Worm (Caenorhabditis elegans): ENCODE measurements around the gene grl-13.

DNA sequence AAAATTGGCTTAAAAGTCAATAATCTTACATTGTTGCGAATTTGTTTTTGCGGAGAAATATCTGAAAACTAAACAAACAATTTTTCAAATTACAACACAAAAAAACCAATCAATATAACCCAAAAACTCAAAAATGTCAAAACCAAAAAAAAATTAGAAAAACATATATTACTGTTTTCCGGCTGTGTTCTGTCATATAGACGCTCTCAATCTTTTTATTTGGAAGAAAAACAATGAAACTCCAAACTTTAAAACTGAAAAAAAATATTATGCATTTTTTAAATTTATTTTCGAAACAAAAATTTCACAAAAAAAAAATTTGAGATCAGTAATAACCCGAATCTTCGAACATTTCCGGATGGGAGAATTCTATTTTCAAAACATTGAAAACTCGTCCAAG is 41.7 kb downstream of the grl-13 start, which contains the start of gene R02D1.2:
- TF ChIP-seq him-1 (tag; optimal IDR thresholded peaks at IDR 0.05) (no peak), dao-5 (tag; optimal IDR thresholded peaks at IDR 0.05) (no peak)

Data from whole organism, L4/young adult.